Fruit fly (Drosophila melanogaster): Measurements from ENCODE around the gene Mettl14.

Gene Mettl14

dm6 chr2L:8300220-8301167, 7.7 kb upstream of the Mettl14 start, which contains the start of gene Btk (continued):
- TF ChIP-seq CG2199 (GFP tag; IDR thresholded peaks at IDR 0.05) (no peak), CG4404 (GFP tag; IDR thresholded peaks at IDR 0.05) (no peak), Asciz (GFP tag; optimal IDR thresholded peaks at IDR 0.05) (no peak), CG31224 (GFP tag; IDR thresholded peaks at IDR 0.05) (no peak), pros (GFP tag; optimal IDR thresholded peaks at IDR 0.05) (no peak), Med (GFP tag) (peak; percentile 50), CG15011 (GFP tag; optimal IDR thresholded peaks at IDR 0.05) (no peak), CG13123 (GFP tag; optimal IDR thresholded peaks at IDR 0.05) (no peak), CG2875 (GFP tag; optimal IDR thresholded peaks at IDR 0.05) (no peak), nmo (GFP tag; optimal IDR thresholded peaks at IDR 0.05) (peak; percentile 16), CG11398 (GFP tag; optimal IDR thresholded peaks at IDR 0.05) (no peak), az2 (GFP tag; optimal IDR thresholded peaks at IDR 0.05) (no peak), ems (GFP tag; optimal IDR thresholded peaks at IDR 0.05) (no peak), ato (GFP tag; IDR thresholded peaks at IDR 0.05; ENCODE audit: partially characterized antibody) (no peak), bigmax (GFP tag; optimal IDR thresholded peaks at IDR 0.05) (peak; percentile 17), MBD-R2 (GFP tag; IDR thresholded peaks at IDR 0.05) (peak; percentile 11; the same call in 1 of the 2 replicates), eyg (GFP tag; optimal IDR thresholded peaks at IDR 0.05) (no peak), CG2116 (GFP tag; optimal IDR thresholded peaks at IDR 0.05) (peak; percentile 18), insv (GFP tag; optimal IDR thresholded peaks at IDR 0.05) (peak; percentile 92 to 99), CG8388 (GFP tag; optimal IDR thresholded peaks at IDR 0.05) (no peak), tna (GFP tag; IDR thresholded peaks at IDR 0.05; ENCODE audit: partially characterized antibody) (no peak), Ets65A (GFP tag) (peak; percentile 40), fd102C (GFP tag; optimal IDR thresholded peaks at IDR 0.05) (no peak), Chrac-16 (GFP tag; optimal IDR thresholded peaks at IDR 0.05) (no peak), zen2 (GFP tag; IDR thresholded peaks at IDR 0.05; ENCODE audit: partially characterized antibody) (no peak), CG14860 (GFP tag; IDR thresholded peaks at IDR 0.05; ENCODE audit: partially characterized antibody) (0 out of 3 replicates have a peak, but pooled peaks have one; percentile 26), Ada2b (GFP tag; IDR thresholded peaks at IDR 0.05) (no peak), vvl (GFP tag; IDR thresholded peaks at IDR 0.05) (peak; percentile 68; the same call in 1 of the 2 replicates), CG3995 (GFP tag; optimal IDR thresholded peaks at IDR 0.05) (peak; percentile 55), bsh (GFP tag; optimal IDR thresholded peaks at IDR 0.05) (no peak), Awh (GFP tag; IDR thresholded peaks at IDR 0.05) (peak; percentile 44; the same call in 1 of the 2 replicates), CG4730 (GFP tag; IDR thresholded peaks at IDR 0.05) (no peak), CG12744 (GFP tag; optimal IDR thresholded peaks at IDR 0.05) (no peak), Dp (GFP tag; optimal IDR thresholded peaks at IDR 0.05) (peak; percentile 89), CG2889 (GFP tag; IDR thresholded peaks at IDR 0.05) (no peak), GATAe (GFP tag; conservative IDR thresholded peaks at IDR 0.05) (no peak), CG6689 (GFP tag; IDR thresholded peaks at IDR 0.05) (no peak), CG9797 (GFP tag; optimal IDR thresholded peaks at IDR 0.05) (peak; percentile 82), Dll (GFP tag; IDR thresholded peaks at IDR 0.05; ENCODE audit: partially characterized antibody) (peak; percentile 53; the same call in 1 of the 4 replicates), zen (tag; optimal IDR thresholded peaks at IDR 0.05) (no peak), ttk (GFP tag; IDR thresholded peaks at IDR 0.05) (no peak), Eip74EF (GFP tag; optimal IDR thresholded peaks at IDR 0.05) (no peak), CG10267 (tag; optimal IDR thresholded peaks at IDR 0.05) (no peak), ash1 (GFP tag; optimal IDR thresholded peaks at IDR 0.05) (no peak), gt (GFP tag; IDR thresholded peaks at IDR 0.05) (no peak), Jarid2 (GFP tag; optimal IDR thresholded peaks at IDR 0.05) (peak; percentile 28), CG12236 (GFP tag; optimal IDR thresholded peaks at IDR 0.05) (no peak), lbe (GFP tag; optimal IDR thresholded peaks at IDR 0.05) (no peak)
